Worm (Caenorhabditis elegans) whole organism, L4/young adult: ENCODE data around the gene F42A10.7.

ENCODE experiments used
- W03F9.2 ChIP-seq: fragments of 150-350 bp; optimal IDR thresholded peaks from 2 replicates; lab custom pipeline; 2014; ENCODE audit warnings: missing biosample characterization, missing genetic modification characterization
- dao-5 ChIP-seq: sonication (generic microtip); optimal IDR thresholded peaks from 2 replicates; lab custom pipeline; 2016; ENCODE audit warnings: missing genotype, missing genetic modification characterization, moderate library complexity, missing compliant biosample characterization
- him-1 ChIP-seq: sonication (generic microtip); optimal IDR thresholded peaks from 2 replicates; lab custom pipeline; 2016; ENCODE audit warnings: missing genotype, missing genetic modification reagents, missing genetic modification characterization, missing compliant biosample characterization

ce11 chrIII:6164253-6164971 lies 14.1 kb downstream of the F42A10.7 start, which contains the start of gene F42A10.9:
- no peak for TF ChIP-seq him-1 (tag; lab: Kevin White, UChicago)
- TF ChIP-seq dao-5 (tag; lab: Kevin White, UChicago): no peak
- TF ChIP-seq W03F9.2 (tag; lab: Kevin White, UChicago): no peak
